Worm (Caenorhabditis elegans) whole organism, L1 larva: ENCODE data around the gene Y39G8B.2.
A peak's percentile ranks its signal among the peaks of the same experiment; 100 is the strongest.

Source experiments
- aly-2 ChIP-seq: fragments of 150-350 bp; optimal IDR thresholded peaks from 2 replicates; lab custom pipeline; 2014; ENCODE audit warnings: missing biosample characterization, missing genetic modification characterization
- ama-1 ChIP-seq: fragments of 150-350 bp; optimal IDR thresholded peaks from 2 replicates; lab custom pipeline; 2014
- fkh-10 ChIP-seq: sonication (generic microtip); optimal IDR thresholded peaks from 2 replicates; lab custom pipeline; 2017; ENCODE audit warnings: missing biosample characterization, missing genetic modification reagents, missing genetic modification characterization
- grh-1 ChIP-seq: fragments of 200-800 bp; sonication (Bioruptor generic); IDR thresholded peaks from 2 replicates; pipeline ENCODE4 v1.3.6; 2022; ENCODE audit warnings: missing genetic modification reagents, missing genetic modification characterization, missing compliant biosample characterization
- lin-13 ChIP-seq: fragments of 150-350 bp; optimal IDR thresholded peaks from 2 replicates; lab custom pipeline; 2014; ENCODE audit warnings: missing biosample characterization, missing genetic modification reagents, missing genetic modification characterization
- nhr-85 ChIP-seq: sonication (generic microtip); peaks from one replicate; lab custom pipeline; 2016; ENCODE audit warnings: missing genetic modification characterization, inconsistent platforms, missing compliant biosample characterization
- skn-1 ChIP-seq: fragments of 150-350 bp; optimal IDR thresholded peaks from 2 replicates; lab custom pipeline; 2014; ENCODE audit warnings: missing biosample characterization, missing genetic modification characterization
- sox-4 ChIP-seq: sonication (generic microtip); optimal IDR thresholded peaks from 2 replicates; lab custom pipeline; 2016; ENCODE audit warnings: missing genetic modification characterization, missing compliant biosample characterization
- sptf-1 ChIP-seq: fragments of 150-350 bp; optimal IDR thresholded peaks from 2 replicates; lab custom pipeline; 2014; ENCODE audit warnings: missing biosample characterization, missing genetic modification characterization
- ztf-4 ChIP-seq: fragments of 150-350 bp; optimal IDR thresholded peaks from 2 replicates; lab custom pipeline; 2014; ENCODE audit warnings: missing biosample characterization, missing genetic modification characterization

ce11 chrII:13973514-13973913 is 2.5 kb downstream of the Y39G8B.2 start, which contains the start of gene Y39G8B.1:
- TF ChIP-seq skn-1 (tag; lab: Kevin White, UChicago) (peak; percentile 1), lin-13 (GFP tag; lab: Kevin White, UChicago) (no peak), sptf-1 (tag; lab: Kevin White, UChicago) (no peak), aly-2 (tag; lab: Kevin White, UChicago) (no peak), sox-4 (no peak), fkh-10 (no peak), ama-1 (no peak), ztf-4 (tag; lab: Kevin White, UChicago) (no peak), grh-1 (GFP tag; lab: Robert Waterston, UW) (no peak), nhr-85 (no peak)
